Fruit fly (Drosophila melanogaster) whole organism, embryonic: ENCODE results near the gene Kap3.
A peak's percentile ranks its signal among the peaks of the same experiment; 100 is the strongest.

Experiments
- BtbVII ChIP-seq: fragments of 200-800 bp; sonication (Bioruptor generic); optimal IDR thresholded peaks from 3 replicates; lab custom pipeline; 2017; ENCODE audit warnings: missing biosample characterization, mild to moderate bottlenecking, missing genetic modification characterization
- CG10959 ChIP-seq: fragments of 200-800 bp; sonication (Bioruptor generic); IDR thresholded peaks from 2 replicates; pipeline ENCODE4 v1.3.6; 2022; ENCODE audit warnings: missing biosample characterization, missing genetic modification characterization
- CG11398 ChIP-seq: fragments of 200-800 bp; sonication (Bioruptor generic); optimal IDR thresholded peaks from 2 replicates; lab custom pipeline; 2016; ENCODE audit warnings: missing biosample characterization, missing genetic modification characterization
- CG12155 ChIP-seq: fragments of 200-800 bp; sonication (Bioruptor generic); optimal IDR thresholded peaks from 3 replicates; lab custom pipeline; 2016; ENCODE audit warnings: missing biosample characterization, missing genetic modification characterization
- CG13296 ChIP-seq: fragments of 200-800 bp; sonication (Bioruptor generic); optimal IDR thresholded peaks from 3 replicates; lab custom pipeline; 2018; ENCODE audit warnings: missing biosample characterization, mild to moderate bottlenecking, missing genetic modification characterization
- CG13424 ChIP-seq: fragments of 200-800 bp; sonication (Bioruptor generic); optimal IDR thresholded peaks from 2 replicates; lab custom pipeline; 2019; ENCODE audit warnings: missing biosample characterization, mild to moderate bottlenecking, missing genetic modification characterization, moderate library complexity
- CG14710 ChIP-seq: fragments of 200-800 bp; sonication (Bioruptor generic); optimal IDR thresholded peaks from 3 replicates; lab custom pipeline; 2019; ENCODE audit warnings: missing biosample characterization, mild to moderate bottlenecking, missing genetic modification characterization, moderate library complexity
- CG15011 ChIP-seq: fragments of 200-800 bp; sonication (Bioruptor generic); optimal IDR thresholded peaks from 3 replicates; lab custom pipeline; 2018; ENCODE audit warnings: missing biosample characterization, mild to moderate bottlenecking, missing genetic modification characterization
- CG17186 ChIP-seq: fragments of 200-800 bp; sonication (Bioruptor generic); optimal IDR thresholded peaks from 3 replicates; lab custom pipeline; 2017; ENCODE audit warnings: missing biosample characterization, missing genetic modification reagents, missing genetic modification characterization
- CG17802 ChIP-seq: fragments of 200-800 bp; sonication (Bioruptor generic); optimal IDR thresholded peaks from 2 replicates; lab custom pipeline; 2018; ENCODE audit warnings: missing biosample characterization, mild to moderate bottlenecking, missing genetic modification characterization, moderate library complexity
- CG17829 ChIP-seq: fragments of 200-800 bp; optimal IDR thresholded peaks from 2 replicates; lab custom pipeline; 2019; ENCODE audit warnings: missing biosample characterization, mild to moderate bottlenecking, missing genetic modification characterization, moderate library complexity
- CG2875 ChIP-seq: fragments of 200-800 bp; sonication (Bioruptor generic); optimal IDR thresholded peaks from 2 replicates; lab custom pipeline; 2017; ENCODE audit warnings: missing biosample characterization, mild to moderate bottlenecking, missing genetic modification characterization, missing genetic modification reagents
- CG31224 ChIP-seq: fragments of 200-800 bp; sonication (Bioruptor generic); IDR thresholded peaks from 2 replicates; pipeline ENCODE4 v1.3.6; 2022; ENCODE audit warnings: missing biosample characterization, missing genetic modification characterization
- CG31441 ChIP-seq: fragments of 200-800 bp; sonication (Bioruptor generic); IDR thresholded peaks from 2 replicates; pipeline ENCODE4 v1.3.6; 2022; ENCODE audit warnings: missing biosample characterization, missing genetic modification characterization
- CG33213 ChIP-seq: fragments of 200-800 bp; sonication (Bioruptor generic); optimal IDR thresholded peaks from 3 replicates; lab custom pipeline; 2016; ENCODE audit warnings: missing biosample characterization, missing genetic modification characterization
- CG6683 ChIP-seq: fragments of 200-800 bp; sonication (Bioruptor generic); optimal IDR thresholded peaks from 2 replicates; lab custom pipeline; 2017; ENCODE audit warnings: missing biosample characterization, mild to moderate bottlenecking, missing genetic modification characterization, missing genetic modification reagents
- CG7928 ChIP-seq: fragments of 200-800 bp; sonication (Bioruptor generic); optimal IDR thresholded peaks from 2 replicates; lab custom pipeline; 2017; ENCODE audit warnings: missing biosample characterization, mild to moderate bottlenecking, missing genetic modification characterization
- CG8281 ChIP-seq: fragments of 200-800 bp; sonication (Bioruptor generic); optimal IDR thresholded peaks from 2 replicates; lab custom pipeline; 2018; ENCODE audit warnings: missing biosample characterization, mild to moderate bottlenecking, missing genetic modification characterization, moderate library complexity
- CG9215 ChIP-seq: fragments of 200-800 bp; sonication (Bioruptor generic); IDR thresholded peaks from 2 replicates; pipeline ENCODE4 v1.3.6; 2022; ENCODE audit warnings: missing biosample characterization, missing genetic modification characterization
- Deaf1 ChIP-seq: fragments of 200-800 bp; optimal IDR thresholded peaks from 3 replicates; lab custom pipeline; 2019; ENCODE audit warnings: missing biosample characterization, mild to moderate bottlenecking, missing genetic modification characterization, moderate library complexity
- Dfd ChIP-seq, 2 experiments: fragments of >200 bp; optimal IDR thresholded peaks; 2 replicates each; lab custom pipeline; 2017; ENCODE audit warnings: missing biosample characterization in 2 of 2, missing genetic modification characterization in 2 of 2
- Dip2 ChIP-seq: fragments of 200-800 bp; sonication (Bioruptor generic); IDR thresholded peaks from 2 replicates; pipeline ENCODE4 v1.3.6; 2022; ENCODE audit warnings: missing biosample characterization, missing genetic modification characterization
- Doc2 ChIP-seq: fragments of 200-800 bp; sonication (Bioruptor generic); IDR thresholded peaks from 2 replicates; pipeline ENCODE4 v1.3.6; 2022; ENCODE audit warnings: missing biosample characterization, missing genetic modification characterization
- Fer3 ChIP-seq: fragments of 200-800 bp; sonication (Bioruptor generic); optimal IDR thresholded peaks from 2 replicates; lab custom pipeline; 2018; ENCODE audit warnings: missing biosample characterization, mild to moderate bottlenecking, missing genetic modification characterization, moderate library complexity
- Hey ChIP-seq: fragments of 200-800 bp; sonication (Bioruptor generic); optimal IDR thresholded peaks from 3 replicates; lab custom pipeline; 2018; ENCODE audit warnings: missing biosample characterization, mild to moderate bottlenecking, missing genetic modification characterization
- Hsf ChIP-seq: fragments of 200-800 bp; sonication (Bioruptor generic); optimal IDR thresholded peaks from 3 replicates; lab custom pipeline; 2016; ENCODE audit warnings: missing biosample characterization, missing genetic modification characterization
- Jarid2 ChIP-seq: fragments of 200-800 bp; sonication (Bioruptor generic); optimal IDR thresholded peaks from 3 replicates; lab custom pipeline; 2017; ENCODE audit warnings: mild to moderate bottlenecking, missing biosample characterization, missing genetic modification reagents, missing genetic modification characterization
- PHDP ChIP-seq: fragments of 200-800 bp; sonication (Bioruptor generic); optimal IDR thresholded peaks from 3 replicates; lab custom pipeline; 2018; ENCODE audit warnings: missing biosample characterization, mild to moderate bottlenecking, missing genetic modification characterization, moderate library complexity
- abd-A ChIP-seq: fragments of 200-800 bp; sonication (Bioruptor generic); optimal IDR thresholded peaks from 3 replicates; lab custom pipeline; 2019; ENCODE audit warnings: missing biosample characterization, mild to moderate bottlenecking, missing genetic modification characterization, moderate library complexity
- ara ChIP-seq: fragments of 200-800 bp; sonication (Bioruptor generic); IDR thresholded peaks from 2 replicates; pipeline ENCODE4 v1.3.6; 2022; ENCODE audit warnings: missing biosample characterization, missing genetic modification characterization
- ase ChIP-seq: fragments of 200-800 bp; sonication (Bioruptor generic); IDR thresholded peaks from 3 replicates; pipeline ENCODE4 v1.3.6; 2022; ENCODE audit warnings: missing biosample characterization, missing genetic modification characterization
- ash1 ChIP-seq: fragments of 200-800 bp; sonication (Bioruptor generic); optimal IDR thresholded peaks from 2 replicates; lab custom pipeline; 2018; ENCODE audit warnings: missing biosample characterization, mild to moderate bottlenecking, missing genetic modification characterization
- bigmax ChIP-seq: fragments of 200-800 bp; sonication (Bioruptor generic); optimal IDR thresholded peaks from 2 replicates; lab custom pipeline; 2018; ENCODE audit warnings: missing biosample characterization, mild to moderate bottlenecking, missing genetic modification characterization
- crc ChIP-seq: fragments of 200-800 bp; sonication (Bioruptor generic); optimal IDR thresholded peaks from 2 replicates; lab custom pipeline; 2016; ENCODE audit warnings: missing biosample characterization, missing genetic modification characterization
- crol ChIP-seq: fragments of 200-800 bp; sonication (Bioruptor generic); IDR thresholded peaks from 2 replicates; pipeline ENCODE4 v1.3.6; 2022; ENCODE audit warnings: missing biosample characterization, missing genetic modification characterization
- dati ChIP-seq: fragments of 200-800 bp; sonication (Bioruptor generic); IDR thresholded peaks from 2 replicates; pipeline ENCODE4 v1.3.6; 2022; ENCODE audit warnings: missing biosample characterization, missing genetic modification characterization
- dmrt99B ChIP-seq: fragments of 200-800 bp; sonication (Bioruptor generic); optimal IDR thresholded peaks from 2 replicates; lab custom pipeline; 2018; ENCODE audit warnings: missing biosample characterization, mild to moderate bottlenecking, missing genetic modification characterization, moderate library complexity
- fu2 ChIP-seq: fragments of 200-800 bp; sonication (Bioruptor generic); optimal IDR thresholded peaks from 2 replicates; lab custom pipeline; 2016; ENCODE audit warnings: missing biosample characterization, missing genetic modification characterization
- gro ChIP-seq: fragments of 200-800 bp; sonication (Bioruptor generic); optimal IDR thresholded peaks from 2 replicates; lab custom pipeline; 2016; ENCODE audit warnings: missing biosample characterization, missing genetic modification characterization
- her ChIP-seq: fragments of 200-800 bp; sonication (Bioruptor generic); optimal IDR thresholded peaks from 2 replicates; lab custom pipeline; 2016; ENCODE audit warnings: missing biosample characterization, missing genetic modification characterization
- odd ChIP-seq: fragments of 200-800 bp; sonication (Bioruptor generic); optimal IDR thresholded peaks from 2 replicates; lab custom pipeline; 2017; ENCODE audit warnings: missing biosample characterization, mild to moderate bottlenecking, missing genetic modification characterization
- pita ChIP-seq: fragments of 200-800 bp; sonication (Bioruptor generic); optimal IDR thresholded peaks from 2 replicates; lab custom pipeline; 2017; ENCODE audit warnings: missing biosample characterization, mild to moderate bottlenecking, missing genetic modification characterization
- psq ChIP-seq: fragments of 200-800 bp; sonication (Bioruptor generic); optimal IDR thresholded peaks from 2 replicates; lab custom pipeline; 2017; ENCODE audit warnings: missing biosample characterization, missing genetic modification characterization
- rib ChIP-seq: fragments of 200-800 bp; sonication (Bioruptor generic); IDR thresholded peaks from 2 replicates; pipeline ENCODE4 v1.3.6; 2022; ENCODE audit warnings: missing biosample characterization, missing genetic modification characterization
- run ChIP-seq: fragments of 200-800 bp; sonication (Bioruptor generic); optimal IDR thresholded peaks from 3 replicates; lab custom pipeline; 2018; ENCODE audit warnings: missing biosample characterization, mild to moderate bottlenecking, missing genetic modification characterization
- scrt ChIP-seq: fragments of 200-800 bp; sonication (Bioruptor generic); optimal IDR thresholded peaks from 2 replicates; lab custom pipeline; 2018; ENCODE audit warnings: missing biosample characterization, mild to moderate bottlenecking, missing genetic modification characterization, moderate library complexity
- shn ChIP-seq: fragments of 200-800 bp; sonication (Bioruptor generic); optimal IDR thresholded peaks from 3 replicates; lab custom pipeline; 2016; ENCODE audit warnings: missing biosample characterization, missing genetic modification characterization
- stc ChIP-seq: fragments of 200-800 bp; sonication (Bioruptor generic); IDR thresholded peaks from 2 replicates; pipeline ENCODE4 v1.3.6; 2022; ENCODE audit warnings: missing biosample characterization, missing genetic modification characterization
- toy ChIP-seq: fragments of 200-800 bp; sonication (Bioruptor generic); IDR thresholded peaks from 2 replicates; pipeline ENCODE4 v1.3.6; 2022; ENCODE audit warnings: missing biosample characterization, missing genetic modification characterization
- usp ChIP-seq: fragments of >200 bp; optimal IDR thresholded peaks from 2 replicates; lab custom pipeline; 2017; ENCODE audit warnings: missing biosample characterization, missing genetic modification characterization
- zen2 ChIP-seq: fragments of 200-800 bp; sonication (Bioruptor generic); IDR thresholded peaks from 3 replicates; pipeline ENCODE4 v1.3.6; 2022; ENCODE audit warnings: missing biosample characterization, missing genetic modification characterization; ENCODE audit not compliant: partially characterized antibody

Kap3 gene

dm6 chrX:11295412-11296006 lies 44.4 kb downstream of the Kap3 start (continued):
- peak; percentile 32 for TF ChIP-seq CG13296
- TF ChIP-seq run (tag; lab: Kevin White, UChicago) = no peak
- TF ChIP-seq toy (GFP tag; lab: Robert Waterston, UW) = no peak
- TF ChIP-seq her = no peak
- TF ChIP-seq odd (GFP tag; lab: Kevin White, UChicago) = no peak
- TF ChIP-seq dati (GFP tag; lab: Robert Waterston, UW) = no peak
- no peak for TF ChIP-seq CG15011
- TF ChIP-seq ara = no peak
- TF ChIP-seq pita = no peak
- peak; percentile 8 for TF ChIP-seq BtbVII (GFP tag; lab: Kevin White, UChicago)
- TF ChIP-seq ase (GFP tag; lab: Robert Waterston, UW) = no peak
- TF ChIP-seq CG8281 (tag; lab: Kevin White, UChicago) = no peak
- no peak for TF ChIP-seq CG14710
- TF ChIP-seq bigmax (GFP tag; lab: Kevin White, UChicago) = no peak
- TF ChIP-seq Dip2 (GFP tag; lab: Robert Waterston, UW) = no peak
- no peak for TF ChIP-seq CG2875
- no peak for TF ChIP-seq CG17186 (GFP tag; lab: Kevin White, UChicago)
- TF ChIP-seq Doc2 (GFP tag; lab: Robert Waterston, UW) = no peak
- TF ChIP-seq stc (GFP tag; lab: Robert Waterston, UW) = no peak
- TF ChIP-seq CG13424 (tag; lab: Kevin White, UChicago) = no peak
- no peak for TF ChIP-seq psq
- TF ChIP-seq PHDP = no peak
- no peak for TF ChIP-seq CG6683 (GFP tag; lab: Kevin White, UChicago)
- TF ChIP-seq shn (GFP tag; lab: Kevin White, UChicago) = no peak
- no peak for TF ChIP-seq fu2 (GFP tag; lab: Kevin White, UChicago)
- TF ChIP-seq Hsf = no peak
- TF ChIP-seq Fer3 (tag; lab: Kevin White, UChicago) = peak; percentile 10
- TF ChIP-seq Hey = no peak
- 0 out of 2 replicates have a peak, but pooled peaks have one; percentile 28 for TF ChIP-seq CG31441 (GFP tag; lab: Robert Waterston, UW)
- no peak for TF ChIP-seq usp (GFP tag; lab: Kevin White, UChicago)
- peak; percentile 50 for TF ChIP-seq dmrt99B (tag; lab: Kevin White, UChicago)
- TF ChIP-seq zen2 (GFP tag; lab: Robert Waterston, UW) = no peak
- TF ChIP-seq, all 482 proteins: peak for 38

- TF ChIP-seq Deaf1 (tag; lab: Kevin White, UChicago) = peak; percentile 90
- no peak for TF ChIP-seq CG11398 (GFP tag; lab: Kevin White, UChicago)
- peak; percentile 18 for TF ChIP-seq Jarid2 (GFP tag; lab: Kevin White, UChicago)
These were observed 46.3 kb downstream of the Kap3 start for dm6 chrX:11293567-11293966.

dm6 chrX:11284993-11285392 lies 54.9 kb downstream of the Kap3 start:
- 0 out of 2 replicates have a peak, but pooled peaks have one; percentile 18 for TF ChIP-seq crol (GFP tag; lab: Robert Waterston, UW)
- TF ChIP-seq ash1 = no peak
- no peak for TF ChIP-seq CG10959 (GFP tag; lab: Robert Waterston, UW)
- TF ChIP-seq gro = no peak
- TF ChIP-seq CG33213 (GFP tag; lab: Kevin White, UChicago) = no peak
- TF ChIP-seq CG9215 (GFP tag; lab: Robert Waterston, UW) = no peak
- TF ChIP-seq CG12155 (GFP tag; lab: Kevin White, UChicago) = no peak
- TF ChIP-seq CG17829 (tag; lab: Kevin White, UChicago) = no peak
- no peak for TF ChIP-seq crc (GFP tag; lab: Kevin White, UChicago)
- TF ChIP-seq scrt (GFP tag; lab: Kevin White, UChicago) = peak; percentile 90
- no peak for TF ChIP-seq CG17802 (tag; lab: Kevin White, UChicago)
- TF ChIP-seq Dfd (GFP tag; optimal IDR thresholded peaks at IDR 0.05; lab: Kevin White, UChicago) = no peak
- TF ChIP-seq abd-A (tag; lab: Kevin White, UChicago) = peak; percentile 47
- no peak for TF ChIP-seq CG7928
- no peak for TF ChIP-seq CG31224 (GFP tag; lab: Robert Waterston, UW)
- no peak for TF ChIP-seq rib (GFP tag; lab: Robert Waterston, UW)
- TF ChIP-seq, all 482 proteins: peak for 3
